Worm (Caenorhabditis elegans) whole organism, L4/young adult: ENCODE measurements around the gene T22E5.6.

Experiments
- W03F9.2 ChIP-seq: fragments of 150-350 bp; optimal IDR thresholded peaks from 2 replicates; lab custom pipeline; 2014; ENCODE audit warnings: missing biosample characterization, missing genetic modification characterization
- dao-5 ChIP-seq: sonication (generic microtip); optimal IDR thresholded peaks from 2 replicates; lab custom pipeline; 2016; ENCODE audit warnings: missing genotype, missing genetic modification characterization, moderate library complexity, missing compliant biosample characterization
- him-1 ChIP-seq: sonication (generic microtip); optimal IDR thresholded peaks from 2 replicates; lab custom pipeline; 2016; ENCODE audit warnings: missing genotype, missing genetic modification reagents, missing genetic modification characterization, missing compliant biosample characterization

ce11 chrX:6443373-6443772 is 27.2 kb upstream of the T22E5.6 start, which contains the start of gene K10C2.7:
- no peak for TF ChIP-seq him-1 (tag; lab: Kevin White, UChicago)
- no peak for TF ChIP-seq W03F9.2 (tag; lab: Kevin White, UChicago)
- TF ChIP-seq dao-5 (tag; lab: Kevin White, UChicago) = no peak
